Worm (Caenorhabditis elegans) whole organism, L4/young adult: ENCODE results near the gene R151.10.

Experiments used
- W03F9.2 ChIP-seq: fragments of 150-350 bp; optimal IDR thresholded peaks from 2 replicates; lab custom pipeline; 2014; ENCODE audit warnings: missing biosample characterization, missing genetic modification characterization
- dao-5 ChIP-seq: sonication (generic microtip); optimal IDR thresholded peaks from 2 replicates; lab custom pipeline; 2016; ENCODE audit warnings: missing genotype, missing genetic modification characterization, moderate library complexity, missing compliant biosample characterization
- him-1 ChIP-seq: sonication (generic microtip); optimal IDR thresholded peaks from 2 replicates; lab custom pipeline; 2016; ENCODE audit warnings: missing genotype, missing genetic modification reagents, missing genetic modification characterization, missing compliant biosample characterization

Gene R151.10

ce11 chrIII:7188300-7189052, 42.3 kb downstream of the R151.10 start, which contains the start of the genes F37C12.21 and F37C12.10:
Gene F37C12.21 (plus strand): TSS chrIII:7188357.
Gene F37C12.10 (minus strand): TSS chrIII:7188384.
- TF ChIP-seq dao-5 (tag; lab: Kevin White, UChicago) (no peak), W03F9.2 (tag; lab: Kevin White, UChicago) (no peak), him-1 (tag; lab: Kevin White, UChicago) (no peak)

- no peak for TF ChIP-seq W03F9.2 (tag; lab: Kevin White, UChicago)
- no peak for TF ChIP-seq dao-5 (tag; lab: Kevin White, UChicago)
- TF ChIP-seq him-1 (tag; lab: Kevin White, UChicago): no peak
Measured at ce11 chrIII:7185473-7185872, 45.3 kb downstream of the R151.10 start, which contains the start of gene F37C12.14. Gene F37C12.14 (minus strand): TSS chrIII:7185573.

- TF ChIP-seq dao-5 (tag; lab: Kevin White, UChicago) (no peak), W03F9.2 (tag; lab: Kevin White, UChicago) (no peak), him-1 (tag; lab: Kevin White, UChicago) (no peak)
Measured at ce11 chrIII:7184022-7184421, 46.7 kb downstream of the R151.10 start, which contains the start of gene yju-2. Gene yju-2 (plus strand): TSS chrIII:7184336.

ce11 chrIII:7181822-7182221, 48.9 kb downstream of the R151.10 start, which contains the start of gene epg-4:
Gene epg-4 (plus strand): TSS chrIII:7182167.
- TF ChIP-seq W03F9.2 (tag; lab: Kevin White, UChicago): no peak
- no peak for TF ChIP-seq dao-5 (tag; lab: Kevin White, UChicago)
- no peak for TF ChIP-seq him-1 (tag; lab: Kevin White, UChicago)

DNA sequence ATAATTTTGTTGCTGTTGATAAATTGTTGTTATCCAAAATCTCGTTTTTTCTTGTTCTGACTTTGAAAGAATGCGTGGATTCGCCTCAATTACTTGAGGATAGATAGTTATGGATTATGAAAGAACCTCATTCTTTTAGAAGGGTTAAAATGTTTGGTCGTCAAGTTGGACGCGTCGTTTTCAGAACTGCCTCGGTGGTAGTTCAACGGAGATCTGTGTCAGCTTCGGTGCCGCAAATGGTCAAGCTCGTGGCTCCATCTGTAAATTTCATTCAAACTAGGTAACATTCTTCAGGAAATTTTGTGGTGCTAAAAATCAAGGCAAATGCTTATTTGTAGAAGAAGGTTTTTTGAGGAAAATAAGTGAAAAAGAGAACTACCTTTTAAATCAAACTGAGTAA, 50.1 kb downstream of the R151.10 start, which contains the start of gene ndab-2:
Gene ndab-2 (plus strand): TSS at position 140 of the 400 bp plus-strand sequence.
- TF ChIP-seq W03F9.2 (tag; lab: Kevin White, UChicago) (no peak), him-1 (tag; lab: Kevin White, UChicago) (no peak), dao-5 (tag; lab: Kevin White, UChicago) (no peak)
